Worm (Caenorhabditis elegans): ENCODE measurements around the gene C25D7.9.

DNA sequence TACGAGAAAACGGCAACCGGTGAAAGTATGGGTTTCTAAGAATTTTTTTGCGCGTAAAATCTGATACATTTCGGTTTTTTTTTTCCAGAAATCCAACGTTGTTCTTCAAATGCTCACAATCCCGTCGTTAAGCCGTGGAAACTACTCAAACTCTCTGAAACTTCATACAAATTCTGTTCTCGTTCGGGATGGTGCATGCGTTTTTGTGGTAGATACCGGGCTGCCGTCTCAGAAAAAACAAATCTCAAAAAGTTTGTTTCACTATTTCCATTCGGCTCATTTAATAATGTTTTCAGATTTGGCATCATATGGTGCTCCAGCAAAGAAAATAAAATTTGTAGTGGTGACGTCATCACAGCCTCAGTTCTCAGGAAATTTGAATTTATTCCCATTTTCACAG, 10.2 kb upstream of the C25D7.9 start:
- TF ChIP-seq F13C5.2 (tag; optimal IDR thresholded peaks at IDR 0.05) (no peak), ama-1 (optimal IDR thresholded peaks at IDR 0.05) (no peak), hmg-4 (GFP tag; optimal IDR thresholded peaks at IDR 0.05) (no peak), hmbx-1 (tag; optimal IDR thresholded peaks at IDR 0.05) (no peak), flt-1 (GFP tag; IDR thresholded peaks at IDR 0.05) (no peak), scrt-1 (GFP tag; IDR thresholded peaks at IDR 0.05) (no peak), hnd-1 (tag; optimal IDR thresholded peaks at IDR 0.05) (no peak), tbx-11 (GFP tag; IDR thresholded peaks at IDR 0.05) (no peak), ets-7 (tag; optimal IDR thresholded peaks at IDR 0.05) (no peak), aly-1 (tag; optimal IDR thresholded peaks at IDR 0.05) (no peak)
